Worm (Caenorhabditis elegans): Measurements from ENCODE around the gene dlc-3.

- TF ChIP-seq jun-1 (tag; optimal IDR thresholded peaks at IDR 0.05) (no peak), nhr-237 (tag; optimal IDR thresholded peaks at IDR 0.05) (no peak), mdt-29 (GFP tag; IDR thresholded peaks at IDR 0.05) (no peak), fos-1 (tag; optimal IDR thresholded peaks at IDR 0.05) (no peak)
Measured at ce11 chrIV:16410078-16410636, 21.9 kb upstream of the dlc-3 start.

Data from whole organism, L4 larva.